Fruit fly (Drosophila melanogaster): ENCODE data around the gene CG13970.
A peak's percentile ranks its signal among the peaks of the same experiment; 100 is the strongest.

CG13970 gene

DNA sequence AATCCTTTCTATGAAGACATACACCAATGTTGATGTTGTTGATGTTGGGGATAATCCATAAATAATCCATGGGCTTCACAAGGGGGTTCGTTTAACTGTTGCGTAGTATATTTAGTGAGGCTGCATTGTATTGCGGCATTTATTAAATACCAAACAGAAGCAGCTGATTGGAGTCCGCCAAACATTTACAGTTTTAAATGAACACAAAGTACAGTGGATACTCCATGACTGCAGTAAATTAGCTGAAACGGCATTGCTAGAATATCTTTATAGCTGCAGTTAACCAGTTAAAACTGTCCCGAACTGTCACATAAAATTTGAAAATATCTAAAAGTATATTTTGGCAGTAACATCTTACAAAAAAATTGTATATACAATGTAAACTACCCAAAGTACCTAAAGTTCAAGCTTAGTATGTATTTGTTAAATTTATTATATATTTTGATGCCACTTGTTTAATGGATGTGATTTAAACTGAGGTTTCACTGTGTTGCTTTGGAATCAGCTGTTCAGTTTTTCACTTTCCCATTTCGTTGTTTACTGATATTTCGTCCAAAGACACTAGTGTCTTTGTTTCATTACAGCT lies 12.8 kb downstream of the CG13970 start, which contains the start of the genes CG10747 and Pyroxd1 (continued):
- TF ChIP-seq sens (GFP tag) = peak; percentile 99
- peak; percentile 69 for TF ChIP-seq CG17802 (tag; optimal IDR thresholded peaks at IDR 0.05)
- TF ChIP-seq Vsx1 (GFP tag; optimal IDR thresholded peaks at IDR 0.05) = peak; percentile 97
- TF ChIP-seq Sry-δ (GFP tag; optimal IDR thresholded peaks at IDR 0.05) = peak; percentile 57
- peak; percentile 98 for TF ChIP-seq CG10209 (GFP tag; optimal IDR thresholded peaks at IDR 0.05)
- TF ChIP-seq ci (GFP tag; IDR thresholded peaks at IDR 0.05) = peak; percentile 92
- peak; percentile 95 for TF ChIP-seq CG10654 (GFP tag; optimal IDR thresholded peaks at IDR 0.05)
- TF ChIP-seq Kr (GFP tag; optimal IDR thresholded peaks at IDR 0.05) = no peak
- TF ChIP-seq Elba2 (GFP tag; optimal IDR thresholded peaks at IDR 0.05) = peak; percentile 81
- TF ChIP-seq Usf (GFP tag; optimal IDR thresholded peaks at IDR 0.05) = peak; percentile 96
- TF ChIP-seq TFAM (GFP tag; optimal IDR thresholded peaks at IDR 0.05) = peak; percentile 56
- peak; percentile 11; the same call in 1 of the 2 replicates for TF ChIP-seq Bgb (GFP tag; IDR thresholded peaks at IDR 0.05; ENCODE audit: partially characterized antibody)
- peak; percentile 93 for TF ChIP-seq jigr1 (GFP tag; IDR thresholded peaks at IDR 0.05)
- peak; percentile 98 for TF ChIP-seq B-H2 (GFP tag; optimal IDR thresholded peaks at IDR 0.05)
- peak; percentile 92 for TF ChIP-seq CG17328 (GFP tag; IDR thresholded peaks at IDR 0.05)
- no peak for TF ChIP-seq CG14860 (GFP tag; IDR thresholded peaks at IDR 0.05; ENCODE audit: partially characterized antibody)
- TF ChIP-seq Ada2b (GFP tag; IDR thresholded peaks at IDR 0.05) = peak; percentile 94
- peak; percentile 89 for TF ChIP-seq H15 (GFP tag; IDR thresholded peaks at IDR 0.05)
- peak; percentile 90 for TF ChIP-seq CG4730 (GFP tag; IDR thresholded peaks at IDR 0.05)
- TF ChIP-seq CG7839 (tag; optimal IDR thresholded peaks at IDR 0.05) = peak; percentile 98
- peak; percentile 94 for TF ChIP-seq CG4617 (GFP tag; optimal IDR thresholded peaks at IDR 0.05; ENCODE audit: borderline replicate concordance)
- peak; percentile 95 for TF ChIP-seq BtbVII (GFP tag; optimal IDR thresholded peaks at IDR 0.05)
- peak; percentile 93 for TF ChIP-seq CG14050 (GFP tag; IDR thresholded peaks at IDR 0.05)
- TF ChIP-seq CG7963 (GFP tag; IDR thresholded peaks at IDR 0.05; ENCODE audit: partially characterized antibody) = no peak
- TF ChIP-seq Fer2 (tag; optimal IDR thresholded peaks at IDR 0.05) = peak; percentile 93
- peak; percentile 95 for TF ChIP-seq CG13894 (tag; optimal IDR thresholded peaks at IDR 0.05)
- TF ChIP-seq ara (GFP tag; IDR thresholded peaks at IDR 0.05) = peak; percentile 92
- peak; percentile 94 for TF ChIP-seq fu2 (GFP tag; optimal IDR thresholded peaks at IDR 0.05)
- TF ChIP-seq croc (GFP tag; conservative IDR thresholded peaks at IDR 0.05) = peak; percentile 94
- peak; percentile 86 for TF ChIP-seq Dp (GFP tag; optimal IDR thresholded peaks at IDR 0.05)
- TF ChIP-seq gce (GFP tag; IDR thresholded peaks at IDR 0.05) = peak; percentile 80; the same call in 2 of the 3 replicates
- no peak for TF ChIP-seq knrl (GFP tag; IDR thresholded peaks at IDR 0.05; ENCODE audit: partially characterized antibody)
- TF ChIP-seq Trl (optimal IDR thresholded peaks at IDR 0.05) = no peak
- peak; percentile 95 for TF ChIP-seq Trl (GFP tag; optimal IDR thresholded peaks at IDR 0.05)
- peak; percentile 86 for TF ChIP-seq CG3726 (GFP tag; IDR thresholded peaks at IDR 0.05)
- peak; percentile 90 for TF ChIP-seq kah (GFP tag; optimal IDR thresholded peaks at IDR 0.05)
- peak; percentile 76 for TF ChIP-seq CG3163 (GFP tag; optimal IDR thresholded peaks at IDR 0.05)
- peak; percentile 97 for TF ChIP-seq CG10147 (GFP tag; optimal IDR thresholded peaks at IDR 0.05)
- TF ChIP-seq CG12071 (GFP tag; optimal IDR thresholded peaks at IDR 0.05) = peak; percentile 90
- TF ChIP-seq GATAe (GFP tag; conservative IDR thresholded peaks at IDR 0.05) = peak; percentile 74; the same call in 1 of the 2 replicates
- peak; percentile 96 for TF ChIP-seq CG4424 (GFP tag; optimal IDR thresholded peaks at IDR 0.05)
- peak; percentile 86 for TF ChIP-seq Ravus (GFP tag; IDR thresholded peaks at IDR 0.05)
- peak; percentile 70 for TF ChIP-seq ash1 (GFP tag; optimal IDR thresholded peaks at IDR 0.05)
- peak; percentile 97 for TF ChIP-seq Gug (GFP tag; IDR thresholded peaks at IDR 0.05)
- no peak for TF ChIP-seq cad (GFP tag; optimal IDR thresholded peaks at IDR 0.05)
- peak; percentile 89 for TF ChIP-seq HmgD (GFP tag; optimal IDR thresholded peaks at IDR 0.05)
- peak; percentile 73; the same call in 2 of the 3 replicates for TF ChIP-seq sr (GFP tag; IDR thresholded peaks at IDR 0.05)
- TF ChIP-seq CG8765 (GFP tag; IDR thresholded peaks at IDR 0.05) = peak; percentile 94
- peak; percentile 97 for TF ChIP-seq CG2712 (tag; optimal IDR thresholded peaks at IDR 0.05)
- TF ChIP-seq CG14710 (tag; optimal IDR thresholded peaks at IDR 0.05) = peak; percentile 95
- peak; percentile 92 for TF ChIP-seq C15 (GFP tag; IDR thresholded peaks at IDR 0.05)

Measured in whole organism, embryonic.